Fruit fly (Drosophila melanogaster): ENCODE data around the gene mRpS24.
A peak's percentile ranks its signal among the peaks of the same experiment; 100 is the strongest.

The mRpS24 gene

DNA sequence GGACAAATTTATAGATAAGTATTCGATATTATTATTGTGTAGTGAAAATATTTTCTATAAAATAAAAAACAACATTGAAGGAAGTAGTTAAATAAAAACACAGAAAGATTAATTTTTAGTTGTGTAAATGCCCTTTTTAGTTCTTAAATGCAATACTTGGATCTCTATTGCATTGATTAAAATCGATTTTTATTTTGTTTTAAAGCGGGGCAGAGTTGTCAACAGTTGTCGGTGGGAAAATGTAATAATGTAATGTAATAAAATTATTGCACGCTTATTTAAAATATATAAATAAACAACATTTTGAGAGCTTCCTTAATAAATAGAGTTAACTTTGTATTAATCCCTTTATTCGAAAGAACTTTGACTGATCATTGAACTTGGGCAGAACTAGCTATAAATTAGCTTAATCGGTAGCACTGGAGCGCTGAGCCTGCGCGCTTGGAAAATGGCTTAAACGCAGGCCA, 244 bp upstream of the mRpS24 start, which contains the start of gene Apc2 (continued):
- TF ChIP-seq CG10654 (GFP tag; optimal IDR thresholded peaks at IDR 0.05), result peak; percentile 49
- TF ChIP-seq ems (GFP tag; optimal IDR thresholded peaks at IDR 0.05), result peak; percentile 19
- peak; percentile 80 for TF ChIP-seq CG14710 (tag; optimal IDR thresholded peaks at IDR 0.05)
- peak; percentile 29 for TF ChIP-seq zfh2 (GFP tag; optimal IDR thresholded peaks at IDR 0.05)
- TF ChIP-seq fd96Cb (tag; optimal IDR thresholded peaks at IDR 0.05), result peak; percentile 62
- TF ChIP-seq CG7372 (GFP tag; IDR thresholded peaks at IDR 0.05), result no peak
- peak; percentile 51 for TF ChIP-seq CG1233 (GFP tag; optimal IDR thresholded peaks at IDR 0.05)
- TF ChIP-seq CG1792 (GFP tag; optimal IDR thresholded peaks at IDR 0.05), result no peak
- 0 out of 2 replicates have a peak, but pooled peaks have one; percentile 13 for TF ChIP-seq CG4730 (GFP tag; IDR thresholded peaks at IDR 0.05)
- peak; percentile 35 for TF ChIP-seq Max (GFP tag; optimal IDR thresholded peaks at IDR 0.05)
- TF ChIP-seq CG31441 (GFP tag; IDR thresholded peaks at IDR 0.05), result peak; percentile 70
- peak; percentile 57 for TF ChIP-seq Oli (tag; optimal IDR thresholded peaks at IDR 0.05)
- TF ChIP-seq Optix (GFP tag; IDR thresholded peaks at IDR 0.05), result no peak
- peak; percentile 73 for TF ChIP-seq CG10462 (GFP tag; optimal IDR thresholded peaks at IDR 0.05)
- no peak for TF ChIP-seq her (GFP tag; optimal IDR thresholded peaks at IDR 0.05)
- peak; percentile 38 to 64 for TF ChIP-seq Pdp1 (GFP tag; optimal IDR thresholded peaks at IDR 0.05)
- TF ChIP-seq CTCF (GFP tag; optimal IDR thresholded peaks at IDR 0.05), result no peak
- TF ChIP-seq CG15269 (tag; optimal IDR thresholded peaks at IDR 0.05), result peak; percentile 67
- TF ChIP-seq CG43689 (GFP tag; IDR thresholded peaks at IDR 0.05), result no peak
- peak; percentile 47 for TF ChIP-seq YL-1 (GFP tag; optimal IDR thresholded peaks at IDR 0.05)
- TF ChIP-seq CG12155 (GFP tag; optimal IDR thresholded peaks at IDR 0.05), result peak; percentile 32
- peak; percentile 51 for TF ChIP-seq CG12942 (GFP tag; optimal IDR thresholded peaks at IDR 0.05)
- peak; percentile 70 for TF ChIP-seq Ptx1 (GFP tag; IDR thresholded peaks at IDR 0.05)
- no peak for TF ChIP-seq CG8765 (GFP tag; IDR thresholded peaks at IDR 0.05)
- TF ChIP-seq lab (GFP tag; optimal IDR thresholded peaks at IDR 0.05), result peak; percentile 71
- TF ChIP-seq lmd (GFP tag; IDR thresholded peaks at IDR 0.05), result peak; percentile 64
- no peak for TF ChIP-seq dm (GFP tag; optimal IDR thresholded peaks at IDR 0.05)
- TF ChIP-seq CG8388 (GFP tag; optimal IDR thresholded peaks at IDR 0.05), result peak; percentile 55
- TF ChIP-seq CG7839 (tag; optimal IDR thresholded peaks at IDR 0.05), result peak; percentile 74
- peak; percentile 61 for TF ChIP-seq CG14014 (GFP tag; IDR thresholded peaks at IDR 0.05)
- TF ChIP-seq Fer2 (tag; optimal IDR thresholded peaks at IDR 0.05), result peak; percentile 42
- TF ChIP-seq Sin3A (optimal IDR thresholded peaks at IDR 0.05), result no peak
- peak; percentile 66 for TF ChIP-seq Sry-δ (GFP tag; optimal IDR thresholded peaks at IDR 0.05)
- peak; percentile 13 for TF ChIP-seq gcm (GFP tag; optimal IDR thresholded peaks at IDR 0.05)
- TF ChIP-seq CG10431 (GFP tag; optimal IDR thresholded peaks at IDR 0.05), result no peak
- no peak for TF ChIP-seq CrebB (tag; optimal IDR thresholded peaks at IDR 0.05)
- peak; percentile 18 for TF ChIP-seq Six4 (GFP tag; optimal IDR thresholded peaks at IDR 0.05)
- peak; percentile 30 for TF ChIP-seq tup (GFP tag; optimal IDR thresholded peaks at IDR 0.05)
- no peak for TF ChIP-seq btn (GFP tag; optimal IDR thresholded peaks at IDR 0.05)
- peak; percentile 61 for TF ChIP-seq CG15696 (tag; optimal IDR thresholded peaks at IDR 0.05)
- TF ChIP-seq NC2β (GFP tag; optimal IDR thresholded peaks at IDR 0.05), result no peak
- TF ChIP-seq emc (GFP tag; optimal IDR thresholded peaks at IDR 0.05), result no peak
- peak; percentile 60 for TF ChIP-seq Hr3 (GFP tag; optimal IDR thresholded peaks at IDR 0.05)
- peak; percentile 63; the same call in 2 of the 3 replicates for TF ChIP-seq zfh1 (GFP tag; IDR thresholded peaks at IDR 0.05)
- peak; percentile 79 for TF ChIP-seq Ets65A (GFP tag)
- TF ChIP-seq Dek (tag; optimal IDR thresholded peaks at IDR 0.05), result peak; percentile 31
- peak; percentile 36 for TF ChIP-seq scrt (GFP tag; optimal IDR thresholded peaks at IDR 0.05)
- TF ChIP-seq knrl (GFP tag; IDR thresholded peaks at IDR 0.05; ENCODE audit: partially characterized antibody), result peak; percentile 46; the same call in 1 of the 3 replicates
- TF ChIP-seq lbe (GFP tag; optimal IDR thresholded peaks at IDR 0.05), result peak; percentile 14
- peak; percentile 51; the same call in 1 of the 2 replicates for TF ChIP-seq NFAT (GFP tag; IDR thresholded peaks at IDR 0.05)
- TF ChIP-seq CG4854 (GFP tag; optimal IDR thresholded peaks at IDR 0.05), result peak; percentile 25
- TF ChIP-seq CG34376 (GFP tag; optimal IDR thresholded peaks at IDR 0.05), result peak; percentile 9
